Fruit fly (Drosophila melanogaster) whole organism, prepupa: Measurements from ENCODE around the gene GluProRS.

ENCODE experiments used
- CG1621 ChIP-seq: fragments of 200-800 bp; sonication (Bioruptor generic); optimal IDR thresholded peaks from 3 replicates; lab custom pipeline; 2018; ENCODE audit warnings: missing biosample characterization, mild to moderate bottlenecking, missing genetic modification characterization
- CG6792 ChIP-seq: fragments of 200-800 bp; sonication (Bioruptor generic); optimal IDR thresholded peaks from 3 replicates; lab custom pipeline; 2016; ENCODE audit warnings: missing biosample characterization, missing genetic modification characterization
- CG6854 ChIP-seq: fragments of 200-800 bp; sonication (Bioruptor generic); optimal IDR thresholded peaks from 2 replicates; lab custom pipeline; 2017; ENCODE audit warnings: missing biosample characterization, mild to moderate bottlenecking, missing genetic modification characterization
- Eip78C ChIP-seq: fragments of 200-800 bp; sonication (Bioruptor generic); peaks from one replicate; lab custom pipeline; 2016; ENCODE audit warnings: missing biosample characterization, missing genetic modification characterization
- Lpt ChIP-seq: fragments of 200-800 bp; sonication (Bioruptor generic); optimal IDR thresholded peaks from 3 replicates; lab custom pipeline; 2016; ENCODE audit warnings: missing biosample characterization, missing genetic modification characterization
- dsx ChIP-seq: fragments of 200-800 bp; optimal IDR thresholded peaks from 3 replicates; lab custom pipeline; 2019; ENCODE audit warnings: missing biosample characterization, mild to moderate bottlenecking, missing genetic modification characterization, moderate library complexity; ENCODE audit not compliant: poor library complexity, severe bottlenecking
- net ChIP-seq: fragments of 200-800 bp; sonication (Bioruptor generic); optimal IDR thresholded peaks from 3 replicates; lab custom pipeline; 2016; ENCODE audit warnings: missing biosample characterization, missing genetic modification characterization
- topi ChIP-seq: fragments of 200-800 bp; sonication (Bioruptor generic); optimal IDR thresholded peaks from 3 replicates; lab custom pipeline; 2016; ENCODE audit warnings: missing biosample characterization, missing genetic modification characterization
- vri ChIP-seq: fragments of 200-800 bp; sonication (Bioruptor generic); optimal IDR thresholded peaks from 3 replicates; lab custom pipeline; 2016; ENCODE audit warnings: missing biosample characterization, mild to moderate bottlenecking, missing genetic modification characterization

DNA sequence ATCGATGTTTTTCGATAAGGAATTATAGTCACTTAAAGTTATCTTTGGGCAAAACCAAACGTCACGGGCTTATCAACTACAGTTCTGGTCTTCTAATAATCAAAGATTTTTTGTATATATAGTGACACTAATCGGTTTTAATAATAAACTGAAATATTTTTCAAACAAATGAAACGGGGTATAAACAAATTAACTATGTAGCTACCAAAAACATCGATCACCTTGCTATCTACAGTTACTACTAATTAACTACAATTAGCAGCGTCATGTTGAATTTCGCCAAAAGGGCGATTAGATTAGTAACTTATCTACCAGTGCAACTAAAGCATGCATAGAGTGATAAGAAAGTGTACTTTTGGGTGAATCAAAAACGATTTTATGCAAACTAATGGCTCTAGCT is 33.2 kb upstream of the GluProRS start:
- no peak for TF ChIP-seq vri (GFP tag; lab: Kevin White, UChicago)
- TF ChIP-seq CG6854, result no peak
- no peak for TF ChIP-seq Eip78C (GFP tag; lab: Kevin White, UChicago)
- no peak for TF ChIP-seq net
- no peak for TF ChIP-seq Lpt (GFP tag; lab: Kevin White, UChicago)
- no peak for TF ChIP-seq CG6792 (GFP tag; lab: Kevin White, UChicago)
- TF ChIP-seq topi (GFP tag; lab: Kevin White, UChicago), result no peak
- no peak for TF ChIP-seq CG1621 (tag; lab: Kevin White, UChicago)
- no peak for TF ChIP-seq dsx
